Worm (Caenorhabditis elegans): Measurements from ENCODE around the gene ZK185.5.

Gene ZK185.5

DNA sequence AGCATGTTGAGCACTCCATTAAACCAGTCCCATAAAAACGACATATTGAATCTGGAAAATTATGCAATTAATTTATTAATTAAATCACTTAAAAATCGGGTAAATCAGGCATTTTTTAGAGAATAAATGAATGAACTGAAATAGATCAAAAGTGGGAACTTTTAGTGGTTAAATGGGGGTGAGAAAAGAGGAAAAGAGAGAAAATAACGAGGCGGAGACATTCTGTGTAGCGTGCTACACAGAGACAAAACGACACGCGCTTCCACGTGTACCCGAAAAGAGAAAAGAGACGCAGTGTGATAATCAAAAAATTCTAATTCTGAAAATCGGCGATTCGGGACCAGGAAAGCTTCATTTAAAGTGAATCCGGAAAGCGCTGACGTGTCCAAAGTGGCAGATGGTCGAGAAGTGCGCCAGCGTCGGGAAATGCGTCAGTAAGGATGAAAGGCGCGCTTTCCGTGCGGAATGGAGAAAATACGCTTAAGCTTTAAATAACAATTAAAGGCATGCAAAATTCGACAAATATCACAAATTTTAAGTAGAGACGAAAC lies 32.4 kb downstream of the ZK185.5 start, which contains the start of gene sar-1 (continued):
- TF ChIP-seq egl-44 (GFP tag; IDR thresholded peaks at IDR 0.05) (peak; percentile 55; the same call in 1 of the 2 replicates), rcor-1 (GFP tag; IDR thresholded peaks at IDR 0.05) (peak; percentile 53), nhr-27 (tag; optimal IDR thresholded peaks at IDR 0.05) (no peak), rpc-1 (optimal IDR thresholded peaks at IDR 0.05) (no peak), rpc-1 (tag; optimal IDR thresholded peaks at IDR 0.05) (no peak), dox-1 (GFP tag; IDR thresholded peaks at IDR 0.05) (peak; percentile 85)

DNA sequence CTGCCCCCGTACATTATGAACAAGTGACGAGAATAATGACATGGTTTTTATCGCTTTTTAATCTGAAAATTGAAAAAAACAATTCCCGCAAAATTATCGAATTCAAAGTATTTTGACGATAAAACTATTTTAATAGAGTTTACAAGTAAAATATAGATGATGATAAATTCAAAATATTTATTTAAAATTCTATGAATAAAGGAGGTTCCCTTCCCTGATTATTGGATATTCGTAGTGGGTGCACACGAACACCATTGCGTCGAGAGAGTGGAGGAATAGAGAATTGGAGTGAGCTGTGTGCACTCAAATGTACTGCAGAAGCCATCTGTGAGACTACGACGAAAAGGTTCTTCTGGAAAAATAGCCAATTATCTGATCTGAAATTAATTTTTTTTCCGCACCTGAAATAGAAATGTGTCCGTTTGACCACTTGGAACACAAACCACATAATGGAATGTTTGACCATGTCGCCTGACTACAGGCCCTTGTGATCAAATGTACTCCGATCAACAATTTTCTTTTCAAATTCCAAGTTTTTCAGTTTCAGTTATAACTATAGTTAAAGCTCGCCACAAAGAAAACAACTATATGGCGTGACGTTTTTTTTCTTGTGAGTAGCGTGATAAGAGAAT lies 34.3 kb downstream of the ZK185.5 start, which contains the start of the genes rfth-1 and ZK180.8:
Gene rfth-1, minus strand, starts transcription at position 51 of the 632 bp plus-strand sequence.
Gene ZK180.8, minus strand, starts transcription at position 466 of the 632 bp plus-strand sequence.
- TF ChIP-seq Y79H2A.3 (GFP tag; conservative IDR thresholded peaks at IDR 0.05) (no peak), nhr-80 (tag; optimal IDR thresholded peaks at IDR 0.05) (peak; percentile 36), attf-3 (GFP tag; conservative IDR thresholded peaks at IDR 0.05) (0 out of 2 replicates have a peak, but pooled peaks have one; percentile 10), ccch-3 (GFP tag; optimal IDR thresholded peaks at IDR 0.05) (no peak), ceh-100 (GFP tag; IDR thresholded peaks at IDR 0.05) (no peak), F49E8.2 (tag; optimal IDR thresholded peaks at IDR 0.05; ENCODE audit: insufficient read depth) (peak; percentile 28), athp-1 (tag; optimal IDR thresholded peaks at IDR 0.05) (no peak), egrh-3 (GFP tag; IDR thresholded peaks at IDR 0.05) (no peak), hmg-1.2 (GFP tag; IDR thresholded peaks at IDR 0.05) (peak; percentile 39), madf-10 (tag; optimal IDR thresholded peaks at IDR 0.05) (no peak), somi-1 (GFP tag; optimal IDR thresholded peaks at IDR 0.05) (peak; percentile 13), bed-1 (GFP tag; IDR thresholded peaks at IDR 0.05) (no peak), cebp-1 (GFP tag; IDR thresholded peaks at IDR 0.05) (no peak), cebp-1 (tag; optimal IDR thresholded peaks at IDR 0.05) (peak; percentile 23), rpc-1 (optimal IDR thresholded peaks at IDR 0.05) (no peak), rpc-1 (tag; optimal IDR thresholded peaks at IDR 0.05) (no peak), ztf-18 (tag; optimal IDR thresholded peaks at IDR 0.05) (no peak), repo-1 (tag; optimal IDR thresholded peaks at IDR 0.05) (peak; percentile 61), mcd-1 (GFP tag; IDR thresholded peaks at IDR 0.05) (peak; percentile 21; the same call in 1 of the 2 replicates), ztf-22 (GFP tag; optimal IDR thresholded peaks at IDR 0.05) (no peak), nfya-1 (tag; optimal IDR thresholded peaks at IDR 0.05; ENCODE audit: borderline replicate concordance, insufficient read depth) (no peak), madf-6 (GFP tag; IDR thresholded peaks at IDR 0.05) (peak; percentile 48), lin-35 (GFP tag; optimal IDR thresholded peaks at IDR 0.05) (peak in 1 of 3 experiments; percentile 17), F39B2.1 (GFP tag; IDR thresholded peaks at IDR 0.05) (0 out of 2 replicates have a peak, but pooled peaks have one; percentile 57), pbrm-1 (GFP tag; IDR thresholded peaks at IDR 0.05) (0 out of 2 replicates have a peak, but pooled peaks have one; percentile 29), madf-8 (GFP tag; conservative IDR thresholded peaks at IDR 0.05) (no peak), C06A6.2 (GFP tag; conservative IDR thresholded peaks at IDR 0.05) (no peak), F23B12.7 (tag; optimal IDR thresholded peaks at IDR 0.05; ENCODE audit: insufficient read depth) (no peak), Y53G8AR.9 (GFP tag; conservative IDR thresholded peaks at IDR 0.05) (peak; percentile 62; the same call in 1 of the 2 replicates), sdz-38 (tag; optimal IDR thresholded peaks at IDR 0.05) (no peak), chd-7 (tag; optimal IDR thresholded peaks at IDR 0.05) (peak; percentile 28), B0261.1 (tag; optimal IDR thresholded peaks at IDR 0.05) (no peak), him-1 (tag; optimal IDR thresholded peaks at IDR 0.05) (peak; percentile 14), dpl-1 (GFP tag; optimal IDR thresholded peaks at IDR 0.05) (no peak), gei-17 (GFP tag; optimal IDR thresholded peaks at IDR 0.05) (peak; percentile 10), hsf-1 (GFP tag; IDR thresholded peaks at IDR 0.05) (0 out of 2 replicates have a peak, but pooled peaks have one; percentile 31), lin-26 (GFP tag; IDR thresholded peaks at IDR 0.05) (0 out of 2 replicates have a peak, but pooled peaks have one; percentile 22), B0336.3 (GFP tag; IDR thresholded peaks at IDR 0.05) (peak; percentile 50; the same call in 1 of the 2 replicates), ama-1 (optimal IDR thresholded peaks at IDR 0.05) (no peak), ama-1 (GFP tag; optimal IDR thresholded peaks at IDR 0.05) (peak in 1 of 2 experiments; percentile 58), nfyb-1 (GFP tag; IDR thresholded peaks at IDR 0.05) (peak; percentile 47; the same call in 1 of the 2 replicates), nhr-90 (tag; optimal IDR thresholded peaks at IDR 0.05) (no peak)

All from whole organism, young adult.